Worm (Caenorhabditis elegans) whole organism, L1 larva: ENCODE measurements around the gene F14F3.4.

Source experiments
- C34B4.2 ChIP-seq: sonication (generic microtip); optimal IDR thresholded peaks from 2 replicates; lab custom pipeline; 2017; ENCODE audit warnings: mild to moderate bottlenecking, missing genetic modification characterization, missing compliant biosample characterization
- aha-1 ChIP-seq: fragments of 150-350 bp; optimal IDR thresholded peaks from 2 replicates; lab custom pipeline; 2014; ENCODE audit warnings: missing biosample characterization, missing genetic modification characterization
- alr-1 ChIP-seq: fragments of 200-800 bp; sonication (Bioruptor generic); optimal IDR thresholded peaks from 2 replicates; lab custom pipeline; 2018; ENCODE audit warnings: borderline replicate concordance, mild to moderate bottlenecking, missing genetic modification characterization, missing compliant biosample characterization
- ama-1 ChIP-seq: fragments of 150-350 bp; optimal IDR thresholded peaks from 2 replicates; lab custom pipeline; 2014
- blmp-1 ChIP-seq: fragments of 150-350 bp; optimal IDR thresholded peaks from 2 replicates; lab custom pipeline; 2014; ENCODE audit warnings: missing biosample characterization, missing genetic modification characterization
- dsc-1 ChIP-seq: sonication (generic microtip); optimal IDR thresholded peaks from 2 replicates; lab custom pipeline; 2016; ENCODE audit warnings: mild to moderate bottlenecking, missing genetic modification characterization, missing compliant biosample characterization
- efl-1 ChIP-seq, 4 experiments: fragments of 150-350 bp; optimal IDR thresholded peaks in 3 of 4; peaks in 1 of 4; 1 replicate in 1 of 4; 2 replicates in 3 of 4; lab custom pipeline; 2014; ENCODE audit warnings: missing biosample characterization in 2 of 4, missing genetic modification characterization in 2 of 4, missing genetic modification reagents in 2 of 4
- efl-3 ChIP-seq: fragments of 200-800 bp; sonication (Bioruptor generic); optimal IDR thresholded peaks from 2 replicates; lab custom pipeline; 2018; ENCODE audit warnings: mild to moderate bottlenecking, missing genetic modification characterization, missing compliant biosample characterization
- egl-13 ChIP-seq: sonication (generic microtip); optimal IDR thresholded peaks from 2 replicates; lab custom pipeline; 2016; ENCODE audit warnings: missing genotype, missing genetic modification reagents, missing genetic modification characterization, missing compliant biosample characterization
- elt-2 ChIP-seq: sonication (generic microtip); optimal IDR thresholded peaks from 2 replicates; lab custom pipeline; 2016; ENCODE audit warnings: missing genetic modification characterization, mild to moderate bottlenecking, inconsistent platforms, missing compliant biosample characterization, missing genetic modification reagents
- elt-3 ChIP-seq, 6 experiments: fragments of 150-350 bp in 1 of 6; sonication (generic microtip); optimal IDR thresholded peaks; 2 replicates each; lab custom pipeline; 2017 to 2018; ENCODE audit warnings: missing biosample characterization in 6 of 6, missing genetic modification characterization in 6 of 6, inconsistent platforms in 1 of 6
- ets-5 ChIP-seq: fragments of 200-800 bp; sonication (Bioruptor generic); IDR thresholded peaks from 2 replicates; pipeline ENCODE4 v1.3.6; 2022; ENCODE audit warnings: missing genetic modification characterization, missing compliant biosample characterization
- fkh-4 ChIP-seq: sonication (generic microtip); optimal IDR thresholded peaks from 2 replicates; lab custom pipeline; 2016; ENCODE audit warnings: missing compliant biosample characterization, missing genetic modification characterization, borderline replicate concordance
- fos-1 ChIP-seq: fragments of 150-350 bp; optimal IDR thresholded peaks from 2 replicates; lab custom pipeline; 2014; ENCODE audit warnings: missing biosample characterization, missing genetic modification characterization
- hpl-2 ChIP-seq: fragments of 150-350 bp; optimal IDR thresholded peaks from 2 replicates; lab custom pipeline; 2014; ENCODE audit warnings: missing biosample characterization, missing genetic modification reagents, missing genetic modification characterization
- lin-35 ChIP-seq, 2 experiments: fragments of 150-350 bp; optimal IDR thresholded peaks; 2 replicates each; lab custom pipeline; 2014; ENCODE audit warnings: missing biosample characterization in 2 of 2, missing genetic modification characterization in 2 of 2, missing genetic modification reagents in 2 of 2
- lin-39 ChIP-seq: fragments of 150-350 bp; optimal IDR thresholded peaks from 2 replicates; lab custom pipeline; 2014; ENCODE audit warnings: missing biosample characterization, missing genetic modification reagents, missing genetic modification characterization
- lir-3 ChIP-seq: sonication (generic microtip); optimal IDR thresholded peaks from 2 replicates; lab custom pipeline; 2016; ENCODE audit warnings: mild to moderate bottlenecking, missing genetic modification characterization, moderate library complexity, missing compliant biosample characterization; ENCODE audit not compliant: poor library complexity
- mdl-1 ChIP-seq, 2 experiments: fragments of 150-350 bp; optimal IDR thresholded peaks; 2 replicates each; lab custom pipeline; 2014 to 2017; ENCODE audit warnings: missing biosample characterization in 2 of 2, missing genetic modification characterization in 2 of 2, inconsistent platforms in 1 of 2
- mep-1 ChIP-seq: fragments of 150-350 bp; optimal IDR thresholded peaks from 2 replicates; lab custom pipeline; 2014; ENCODE audit warnings: missing biosample characterization, missing genetic modification characterization
- nhr-20 ChIP-seq: sonication (generic microtip); optimal IDR thresholded peaks from 2 replicates; lab custom pipeline; 2016; ENCODE audit warnings: mild to moderate bottlenecking, missing genetic modification characterization, missing compliant biosample characterization
- nhr-28 ChIP-seq: fragments of 150-350 bp; optimal IDR thresholded peaks from 2 replicates; lab custom pipeline; 2014; ENCODE audit warnings: missing biosample characterization, missing genetic modification characterization
- nhr-71 ChIP-seq: sonication (generic microtip); optimal IDR thresholded peaks from 2 replicates; lab custom pipeline; 2016; ENCODE audit warnings: mild to moderate bottlenecking, missing genetic modification characterization, moderate library complexity, missing compliant biosample characterization
- nhr-76 ChIP-seq: sonication (generic microtip); optimal IDR thresholded peaks from 2 replicates; lab custom pipeline; 2017; ENCODE audit warnings: missing biosample characterization, missing genetic modification characterization
- nhr-84 ChIP-seq: sonication (generic microtip); optimal IDR thresholded peaks from 2 replicates; lab custom pipeline; 2017; ENCODE audit warnings: missing biosample characterization, missing genetic modification characterization
- pag-3 ChIP-seq: sonication (generic microtip); optimal IDR thresholded peaks from 2 replicates; lab custom pipeline; 2017; ENCODE audit warnings: missing genetic modification characterization, mild to moderate bottlenecking, missing compliant biosample characterization, antibody characterized with exemption, borderline replicate concordance; ENCODE audit not compliant: insufficient read depth
- skn-1 ChIP-seq: fragments of 150-350 bp; optimal IDR thresholded peaks from 2 replicates; lab custom pipeline; 2014; ENCODE audit warnings: missing biosample characterization, missing genetic modification characterization
- snpc-4 ChIP-seq: fragments of 150-350 bp; optimal IDR thresholded peaks from 2 replicates; lab custom pipeline; 2014; ENCODE audit warnings: missing biosample characterization, missing genetic modification characterization
- sptf-1 ChIP-seq: fragments of 150-350 bp; optimal IDR thresholded peaks from 2 replicates; lab custom pipeline; 2014; ENCODE audit warnings: missing biosample characterization, missing genetic modification characterization
- swsn-7 ChIP-seq: sonication (generic microtip); optimal IDR thresholded peaks from 2 replicates; lab custom pipeline; 2016; ENCODE audit warnings: missing genetic modification characterization, missing compliant biosample characterization
- tbx-2 ChIP-seq: sonication (generic microtip); optimal IDR thresholded peaks from 2 replicates; lab custom pipeline; 2016; ENCODE audit warnings: missing genetic modification characterization, missing compliant biosample characterization
- unc-30 ChIP-seq: sonication (generic microtip); optimal IDR thresholded peaks from 2 replicates; lab custom pipeline; 2017; ENCODE audit warnings: missing biosample characterization, missing genetic modification characterization
- unc-62 ChIP-seq: fragments of 150-350 bp; optimal IDR thresholded peaks from 2 replicates; lab custom pipeline; 2014; ENCODE audit warnings: missing biosample characterization, missing genetic modification reagents, missing genetic modification characterization
- unc-98 ChIP-seq: fragments of 200-800 bp; sonication (Bioruptor generic); IDR thresholded peaks from 2 replicates; pipeline ENCODE4 v1.3.6; 2022; ENCODE audit warnings: missing genetic modification characterization, missing compliant biosample characterization
- zag-1 ChIP-seq: fragments of 150-350 bp; optimal IDR thresholded peaks from 2 replicates; lab custom pipeline; 2014; ENCODE audit warnings: missing biosample characterization, missing genetic modification characterization
- ztf-11 ChIP-seq, 2 experiments: sonication (generic microtip); optimal IDR thresholded peaks; 2 replicates each; lab custom pipeline; 2016 to 2017; ENCODE audit warnings: missing genetic modification characterization in 2 of 2, missing biosample characterization in 1 of 2, missing compliant biosample characterization in 1 of 2
- ztf-4 ChIP-seq: fragments of 150-350 bp; optimal IDR thresholded peaks from 2 replicates; lab custom pipeline; 2014; ENCODE audit warnings: missing biosample characterization, missing genetic modification characterization

The F14F3.4 gene

DNA sequence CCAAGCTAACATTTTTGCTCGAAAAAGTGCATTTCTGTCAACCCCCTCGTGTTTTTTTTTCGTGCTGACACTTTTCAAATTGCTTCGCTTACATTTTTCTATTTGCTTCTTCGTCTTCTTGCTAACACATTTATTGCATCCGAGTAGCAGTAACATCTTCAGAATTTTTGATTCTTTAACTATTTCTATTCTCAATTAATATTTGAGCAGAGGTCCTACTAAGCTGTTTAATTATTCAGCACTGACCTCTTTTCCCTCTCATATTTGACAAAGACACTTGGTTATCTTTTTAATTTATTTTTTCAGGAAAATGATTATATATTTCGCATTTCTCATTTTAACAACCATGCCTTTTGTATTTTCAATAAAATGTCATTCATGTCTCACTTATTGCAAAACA, 24.5 kb upstream of the F14F3.4 start, which contains the start of gene F59F5.5:
F59F5.5 (plus strand) TSS at position 301 of the 400 bp plus-strand sequence.
- TF ChIP-seq nhr-71 (tag; lab: Kevin White, UChicago) (no peak), swsn-7 (no peak), nhr-76 (tag; lab: Kevin White, UChicago) (no peak), nhr-84 (tag; lab: Kevin White, UChicago) (no peak), snpc-4 (tag; lab: Kevin White, UChicago) (no peak), alr-1 (no peak), hpl-2 (GFP tag; lab: Kevin White, UChicago) (no peak), unc-98 (no peak), unc-30 (tag; lab: Kevin White, UChicago) (no peak), efl-3 (GFP tag; lab: Kevin White, UChicago) (no peak), ets-5 (GFP tag; lab: Robert Waterston, UW) (no peak), lin-39 (tag; lab: Kevin White, UChicago) (no peak), ztf-11 (tag; optimal IDR thresholded peaks at IDR 0.05; lab: Kevin White, UChicago) (no peak)

DNA sequence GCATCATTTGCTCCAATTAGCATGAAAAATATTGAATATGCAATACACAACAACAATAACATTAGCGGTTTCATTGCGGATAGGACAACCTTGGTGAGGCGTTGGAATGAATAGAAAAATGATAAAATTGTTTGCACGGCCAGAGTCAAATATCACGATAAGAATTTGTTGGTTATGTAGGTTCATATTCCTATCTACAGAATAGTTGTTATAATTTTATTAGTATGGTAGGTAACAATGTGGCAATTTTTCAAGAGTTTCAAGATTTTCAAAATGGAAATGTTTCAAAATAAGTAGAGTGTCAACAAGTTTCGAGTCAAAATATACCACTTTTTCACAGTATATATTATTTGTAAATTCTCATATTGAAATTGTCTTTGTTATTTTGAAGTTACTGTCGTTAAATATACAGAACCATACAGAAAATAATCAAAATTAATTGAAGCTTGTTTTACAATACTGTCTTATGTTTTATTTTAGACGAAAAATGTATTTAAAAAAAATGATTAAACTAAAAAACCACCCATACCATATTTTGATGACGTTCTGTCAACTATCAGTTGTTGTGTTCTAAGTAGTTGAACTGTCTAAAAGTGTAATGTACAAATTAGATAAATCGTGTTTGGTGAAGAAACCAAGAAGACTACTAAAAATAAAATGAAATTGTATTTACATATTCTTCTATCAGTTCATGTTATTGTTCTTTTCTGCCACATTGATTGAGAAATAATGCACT, 21.3 kb upstream of the F14F3.4 start, which contains the start of the genes F59F5.3 and F59F5.4:
F59F5.3 (minus strand) TSS at position 101 of the 736 bp plus-strand sequence.
F59F5.4 (plus strand) TSS at position 686 of the 736 bp plus-strand sequence.
- TF ChIP-seq unc-98 (no peak), elt-2 (tag; lab: Kevin White, UChicago) (peak; percentile 19), ztf-4 (tag; lab: Kevin White, UChicago) (no peak), mep-1 (no peak)

DNA sequence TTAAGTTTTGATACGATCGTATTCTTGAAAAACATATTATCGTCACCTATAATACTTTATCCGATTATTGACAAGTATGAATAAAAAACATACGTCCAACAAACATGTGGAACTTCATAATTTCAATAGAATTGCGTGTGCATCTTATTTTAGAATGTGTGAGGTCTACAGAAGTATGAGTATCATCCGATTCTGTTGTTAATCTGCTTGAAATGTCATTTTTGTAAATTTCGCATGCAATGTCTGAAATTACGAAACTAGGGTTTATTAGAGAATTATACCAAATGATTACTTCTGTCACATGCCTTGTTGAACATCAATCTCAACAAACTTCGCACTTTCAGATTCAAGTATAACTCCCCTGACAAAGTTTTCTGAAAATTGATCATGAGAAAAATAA, 20.6 kb upstream of the F14F3.4 start:
- no peak for TF ChIP-seq tbx-2 (tag; lab: Kevin White, UChicago)
- TF ChIP-seq unc-98: no peak
- no peak for TF ChIP-seq aha-1 (tag; lab: Kevin White, UChicago)
- no peak for TF ChIP-seq snpc-4 (tag; lab: Kevin White, UChicago)
- TF ChIP-seq unc-62 (GFP tag; lab: Kevin White, UChicago): no peak
- TF ChIP-seq pag-3 (tag; lab: Kevin White, UChicago): no peak
- no peak for TF ChIP-seq efl-1 (optimal IDR thresholded peaks at IDR 0.05; lab: Kevin White, UChicago)
- no peak for TF ChIP-seq efl-1 (GFP tag; optimal IDR thresholded peaks at IDR 0.05 in 1 of 2; lab: Kevin White, UChicago)

DNA sequence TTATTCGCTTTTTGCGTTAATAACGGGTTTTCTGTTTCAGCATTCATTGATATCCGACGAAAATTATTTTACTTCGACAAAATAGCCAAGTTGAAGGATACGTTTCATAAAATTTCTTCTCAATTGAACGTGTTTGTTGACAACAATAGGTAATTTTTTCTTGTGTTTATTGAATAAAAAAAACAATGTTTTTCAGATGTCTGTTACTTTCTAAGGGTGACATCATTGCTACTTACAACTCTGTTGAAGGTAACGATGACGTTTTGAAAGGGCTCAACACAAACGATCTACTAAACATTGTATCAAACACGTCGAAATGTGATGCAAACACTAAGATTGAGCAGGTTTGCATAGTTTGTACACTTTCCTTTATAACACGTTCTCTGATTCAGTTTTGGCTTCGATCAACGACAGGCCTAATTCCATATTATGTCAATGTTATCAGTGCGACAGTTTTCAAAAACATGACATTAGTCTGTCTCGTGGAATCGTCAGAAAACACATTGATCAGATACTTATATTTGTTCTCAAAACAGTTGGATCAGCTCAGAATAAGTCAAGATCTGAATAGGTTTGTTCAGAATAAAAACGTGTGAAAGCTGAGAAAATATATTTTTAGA, 13.5 kb upstream of the F14F3.4 start:
- TF ChIP-seq pag-3 (tag; lab: Kevin White, UChicago) (no peak), efl-1 (optimal IDR thresholded peaks at IDR 0.05; lab: Kevin White, UChicago) (no peak), efl-1 (GFP tag; optimal IDR thresholded peaks at IDR 0.05 in 1 of 2; lab: Kevin White, UChicago) (peak in 1 of 2 experiments; percentile 62), fkh-4 (tag; lab: Kevin White, UChicago) (no peak), ama-1 (no peak), elt-2 (tag; lab: Kevin White, UChicago) (peak; percentile 2), mdl-1 (tag; optimal IDR thresholded peaks at IDR 0.05; lab: Kevin White, UChicago) (no peak)

DNA sequence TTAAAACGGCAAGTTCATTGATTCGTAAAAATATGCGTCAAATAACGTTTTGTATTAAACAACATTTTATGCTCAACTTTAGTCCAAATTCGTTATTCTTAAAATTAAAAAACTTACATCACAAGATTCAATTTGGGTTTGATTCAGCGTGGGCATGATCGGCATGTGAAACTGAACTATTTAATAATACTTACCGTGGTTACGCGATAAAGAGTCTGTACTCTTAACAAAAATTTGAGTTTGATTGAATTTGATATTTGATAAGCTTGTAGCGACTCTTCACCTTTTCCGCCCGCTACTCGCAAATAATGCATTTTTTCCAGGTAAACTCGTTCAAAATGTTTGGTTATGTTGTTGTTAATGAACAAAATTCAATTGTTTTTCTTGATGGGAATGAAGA, 12.2 kb upstream of the F14F3.4 start, which contains the start of gene glo-3:
glo-3 (plus strand) TSS at position 253 of the 400 bp plus-strand sequence.
- no peak for TF ChIP-seq zag-1 (tag; lab: Kevin White, UChicago)
- peak; percentile 60 for TF ChIP-seq elt-2 (tag; lab: Kevin White, UChicago)
- TF ChIP-seq, all 84 proteins: peak for 1

DNA sequence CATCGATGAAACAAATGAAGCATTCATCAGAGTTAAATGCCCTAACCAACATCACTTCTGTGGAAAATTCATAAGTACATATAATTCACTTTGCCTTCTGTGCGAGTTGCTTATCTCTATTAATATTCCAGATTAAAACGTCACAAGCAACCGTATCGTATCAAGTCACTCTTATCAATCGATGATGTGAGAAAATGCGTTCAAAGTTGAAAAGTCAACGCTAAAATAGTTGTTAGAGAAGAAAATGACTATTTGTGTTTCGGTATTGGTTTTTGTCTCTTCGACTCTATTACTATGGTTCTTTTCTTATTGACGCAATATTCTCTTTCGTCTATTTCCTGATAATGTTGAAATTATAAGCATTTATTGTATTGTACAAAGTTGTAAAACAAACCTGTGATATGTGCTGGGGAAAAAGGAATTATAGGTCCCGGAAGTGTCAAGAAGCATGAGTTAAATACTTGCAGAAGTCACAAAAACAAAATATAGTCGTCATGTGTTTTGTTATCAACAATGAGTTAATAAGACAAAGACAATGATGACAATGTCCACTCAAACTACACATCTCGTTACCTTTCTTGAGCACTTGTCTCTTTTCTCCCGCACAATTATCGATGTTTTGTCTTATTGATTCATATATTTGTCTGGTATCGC, 11.1 kb upstream of the F14F3.4 start:
- no peak for TF ChIP-seq dsc-1 (tag; lab: Kevin White, UChicago)
- no peak for TF ChIP-seq hpl-2 (GFP tag; lab: Kevin White, UChicago)
- TF ChIP-seq skn-1: no peak
- TF ChIP-seq nhr-20 (tag; lab: Kevin White, UChicago): peak; percentile 18
- peak in 1 of 2 experiments; percentile 38 for TF ChIP-seq lin-35 (GFP tag; optimal IDR thresholded peaks at IDR 0.05; lab: Kevin White, UChicago)
- peak; percentile 26 for TF ChIP-seq egl-13 (tag; lab: Kevin White, UChicago)
- no peak for TF ChIP-seq sptf-1 (tag; lab: Kevin White, UChicago)
- TF ChIP-seq elt-3 (tag; optimal IDR thresholded peaks at IDR 0.05; lab: Kevin White, UChicago): no peak
- peak; percentile 15 for TF ChIP-seq nhr-71 (tag; lab: Kevin White, UChicago)
- no peak for TF ChIP-seq nhr-28 (tag; lab: Kevin White, UChicago)
- TF ChIP-seq C34B4.2: no peak
- no peak for TF ChIP-seq blmp-1 (tag; lab: Kevin White, UChicago)
- TF ChIP-seq mep-1: no peak
- TF ChIP-seq efl-1 (optimal IDR thresholded peaks at IDR 0.05; lab: Kevin White, UChicago): no peak
- no peak for TF ChIP-seq efl-1 (GFP tag; optimal IDR thresholded peaks at IDR 0.05 in 1 of 2; lab: Kevin White, UChicago)
- no peak for TF ChIP-seq fos-1
- peak; percentile 93 for TF ChIP-seq elt-2 (tag; lab: Kevin White, UChicago)
- TF ChIP-seq lir-3 (tag; lab: Kevin White, UChicago): no peak
